Fruit fly (Drosophila melanogaster) whole organism, embryonic: ENCODE results near the gene CG9775.
A peak's percentile ranks its signal among the peaks of the same experiment; 100 is the strongest.

ENCODE experiments used
- BEAF-32 ChIP-seq: fragments of 200-800 bp; sonication (Bioruptor generic); optimal IDR thresholded peaks from 3 replicates; lab custom pipeline; 2017; ENCODE audit warnings: missing biosample characterization, missing genetic modification characterization, mild to moderate bottlenecking, moderate library complexity, missing genetic modification reagents
- Bgb ChIP-seq: fragments of 200-800 bp; sonication (Bioruptor generic); IDR thresholded peaks from 2 replicates; pipeline ENCODE4 v1.3.6; 2022; ENCODE audit warnings: missing biosample characterization, missing genetic modification characterization; ENCODE audit not compliant: partially characterized antibody
- Blimp-1 ChIP-seq: fragments of 200-800 bp; sonication (Bioruptor generic); optimal IDR thresholded peaks from 3 replicates; lab custom pipeline; 2018; ENCODE audit warnings: missing biosample characterization, missing genetic modification characterization, mild to moderate bottlenecking, moderate library complexity, missing genetic modification reagents
- CG10543 ChIP-seq: fragments of 200-800 bp; sonication (Bioruptor generic); optimal IDR thresholded peaks from 3 replicates; lab custom pipeline; 2017; ENCODE audit warnings: missing biosample characterization, mild to moderate bottlenecking, missing genetic modification characterization, moderate library complexity
- CG12942 ChIP-seq: fragments of 200-800 bp; sonication (Bioruptor generic); optimal IDR thresholded peaks from 3 replicates; lab custom pipeline; 2016; ENCODE audit warnings: missing biosample characterization, missing genetic modification characterization
- CG15514 ChIP-seq: fragments of 200-800 bp; sonication (Bioruptor generic); optimal IDR thresholded peaks from 3 replicates; lab custom pipeline; 2017; ENCODE audit warnings: missing biosample characterization, missing genetic modification characterization, mild to moderate bottlenecking, moderate library complexity, missing genetic modification reagents
- CG16813 ChIP-seq: fragments of 200-800 bp; sonication (Bioruptor generic); IDR thresholded peaks from 3 replicates; pipeline ENCODE4 v1.3.6; 2022; ENCODE audit warnings: missing biosample characterization, missing genetic modification characterization; ENCODE audit not compliant: partially characterized antibody
- CG17568 ChIP-seq: fragments of 200-800 bp; sonication (Bioruptor generic); optimal IDR thresholded peaks from 2 replicates; lab custom pipeline; 2018; ENCODE audit warnings: missing biosample characterization, mild to moderate bottlenecking, missing genetic modification characterization, moderate library complexity
- CG2712 ChIP-seq: fragments of 200-800 bp; optimal IDR thresholded peaks from 3 replicates; lab custom pipeline; 2019; ENCODE audit warnings: missing biosample characterization, mild to moderate bottlenecking, missing genetic modification characterization, moderate library complexity
- CG4424 ChIP-seq: fragments of 200-800 bp; sonication (Bioruptor generic); optimal IDR thresholded peaks from 3 replicates; lab custom pipeline; 2016; ENCODE audit warnings: missing biosample characterization, missing genetic modification characterization
- CG6683 ChIP-seq: fragments of 200-800 bp; sonication (Bioruptor generic); optimal IDR thresholded peaks from 2 replicates; lab custom pipeline; 2017; ENCODE audit warnings: missing biosample characterization, mild to moderate bottlenecking, missing genetic modification characterization, missing genetic modification reagents
- CG6791 ChIP-seq: fragments of 200-800 bp; sonication (Bioruptor generic); IDR thresholded peaks from 3 replicates; pipeline ENCODE4 v1.3.6; 2022; ENCODE audit warnings: missing biosample characterization, missing genetic modification characterization; ENCODE audit not compliant: partially characterized antibody
- CG9727 ChIP-seq: fragments of 200-800 bp; sonication (Bioruptor generic); optimal IDR thresholded peaks from 3 replicates; lab custom pipeline; 2017; ENCODE audit warnings: missing biosample characterization, mild to moderate bottlenecking, missing genetic modification characterization
- CG9876 ChIP-seq: fragments of 200-800 bp; sonication (Bioruptor generic); optimal IDR thresholded peaks from 2 replicates; lab custom pipeline; 2016; ENCODE audit warnings: missing biosample characterization, missing genetic modification characterization
- Dek ChIP-seq: fragments of 200-800 bp; sonication (Bioruptor generic); optimal IDR thresholded peaks from 3 replicates; lab custom pipeline; 2019; ENCODE audit warnings: missing biosample characterization, mild to moderate bottlenecking, missing genetic modification characterization, moderate library complexity
- Doc3 ChIP-seq: fragments of 200-800 bp; sonication (Bioruptor generic); IDR thresholded peaks from 3 replicates; pipeline ENCODE4 v1.3.6; 2022; ENCODE audit warnings: missing biosample characterization, missing genetic modification characterization; ENCODE audit not compliant: partially characterized antibody
- Dp ChIP-seq: fragments of 200-800 bp; sonication (Bioruptor generic); optimal IDR thresholded peaks from 2 replicates; lab custom pipeline; 2018; ENCODE audit warnings: missing biosample characterization, mild to moderate bottlenecking, missing genetic modification characterization, moderate library complexity
- HLHmδ ChIP-seq: fragments of 200-800 bp; sonication (Bioruptor generic); optimal IDR thresholded peaks from 2 replicates; lab custom pipeline; 2018; ENCODE audit warnings: missing biosample characterization, mild to moderate bottlenecking, missing genetic modification characterization, moderate library complexity
- Hsf ChIP-seq: fragments of 200-800 bp; sonication (Bioruptor generic); optimal IDR thresholded peaks from 3 replicates; lab custom pipeline; 2016; ENCODE audit warnings: missing biosample characterization, missing genetic modification characterization
- NC2β ChIP-seq: fragments of 200-800 bp; sonication (Bioruptor generic); optimal IDR thresholded peaks from 2 replicates; lab custom pipeline; 2016; ENCODE audit warnings: missing biosample characterization, missing genetic modification characterization
- Opbp ChIP-seq: fragments of 200-800 bp; sonication (Bioruptor generic); IDR thresholded peaks from 3 replicates; pipeline ENCODE4 v1.3.6; 2022; ENCODE audit warnings: missing biosample characterization, missing genetic modification characterization; ENCODE audit not compliant: partially characterized antibody
- PHDP ChIP-seq: fragments of 200-800 bp; sonication (Bioruptor generic); optimal IDR thresholded peaks from 3 replicates; lab custom pipeline; 2018; ENCODE audit warnings: missing biosample characterization, mild to moderate bottlenecking, missing genetic modification characterization, moderate library complexity
- Ptx1 ChIP-seq: fragments of 200-800 bp; sonication (Bioruptor generic); IDR thresholded peaks from 2 replicates; pipeline ENCODE4 v1.3.6; 2022; ENCODE audit warnings: missing biosample characterization, missing genetic modification characterization
- Sry-δ ChIP-seq: fragments of 200-800 bp; sonication (Bioruptor generic); optimal IDR thresholded peaks from 2 replicates; lab custom pipeline; 2016; ENCODE audit warnings: missing biosample characterization, missing genetic modification characterization
- Stat92E ChIP-seq, 3 experiments: fragments of >200 bp in 2 of 3; fragments of 200-800 bp in 1 of 3; sonication (Bioruptor generic) in 1 of 3; optimal IDR thresholded peaks; 2 replicates each; lab custom pipeline; 2017 to 2019; ENCODE audit warnings: missing biosample characterization in 3 of 3, missing genetic modification characterization in 3 of 3, mild to moderate bottlenecking in 1 of 3, moderate library complexity in 1 of 3
- Tbp ChIP-seq: fragments of >200 bp; optimal IDR thresholded peaks from 2 replicates; lab custom pipeline; 2018; ENCODE audit warnings: missing biosample characterization, missing genetic modification characterization
- Xbp1 ChIP-seq: fragments of 200-800 bp; sonication (Bioruptor generic); optimal IDR thresholded peaks from 3 replicates; lab custom pipeline; 2016; ENCODE audit warnings: missing biosample characterization, mild to moderate bottlenecking, missing genetic modification characterization
- ac ChIP-seq: fragments of 200-800 bp; sonication (Bioruptor generic); optimal IDR thresholded peaks from 3 replicates; lab custom pipeline; 2017; ENCODE audit warnings: missing biosample characterization, mild to moderate bottlenecking, missing genetic modification characterization
- amos ChIP-seq: fragments of 200-800 bp; sonication (Bioruptor generic); IDR thresholded peaks from 2 replicates; pipeline ENCODE4 v1.3.6; 2022; ENCODE audit warnings: missing biosample characterization, missing genetic modification characterization; ENCODE audit not compliant: partially characterized antibody
- aop ChIP-seq: fragments of 200-800 bp; sonication (Bioruptor generic); IDR thresholded peaks from 2 replicates; pipeline ENCODE4 v1.3.6; 2022; ENCODE audit warnings: missing biosample characterization, missing genetic modification characterization
- gem ChIP-seq: fragments of 200-800 bp; sonication (Bioruptor generic); optimal IDR thresholded peaks from 2 replicates; lab custom pipeline; 2019; ENCODE audit warnings: missing biosample characterization, mild to moderate bottlenecking, missing genetic modification characterization, moderate library complexity
- insv ChIP-seq, 2 experiments: fragments of 200-800 bp; sonication (Bioruptor generic); optimal IDR thresholded peaks; 3 replicates each; lab custom pipeline; 2016 to 2018; ENCODE audit warnings: missing biosample characterization in 2 of 2, missing genetic modification characterization in 2 of 2
- jumu ChIP-seq: fragments of 200-800 bp; sonication (Bioruptor generic); optimal IDR thresholded peaks from 3 replicates; lab custom pipeline; 2016; ENCODE audit warnings: missing biosample characterization, missing genetic modification characterization
- ken ChIP-seq: fragments of 200-800 bp; sonication (Bioruptor generic); IDR thresholded peaks from 3 replicates; pipeline ENCODE4 v1.3.6; 2022; ENCODE audit warnings: missing biosample characterization, missing genetic modification characterization
- mld ChIP-seq: fragments of 200-800 bp; sonication (Bioruptor generic); IDR thresholded peaks from 3 replicates; pipeline ENCODE4 v1.3.6; 2022; ENCODE audit warnings: missing biosample characterization, missing genetic modification characterization; ENCODE audit not compliant: partially characterized antibody
- nau ChIP-seq: fragments of 200-800 bp; sonication (Bioruptor generic); optimal IDR thresholded peaks from 3 replicates; lab custom pipeline; 2017; ENCODE audit warnings: missing biosample characterization, mild to moderate bottlenecking, missing genetic modification characterization, missing genetic modification reagents
- nerfin-2 ChIP-seq: fragments of 200-800 bp; sonication (Bioruptor generic); IDR thresholded peaks from 2 replicates; pipeline ENCODE4 v1.3.6; 2022; ENCODE audit warnings: missing biosample characterization, missing genetic modification characterization; ENCODE audit not compliant: partially characterized antibody
- pho ChIP-seq: fragments of 200-800 bp; sonication (Bioruptor generic); optimal IDR thresholded peaks from 2 replicates; lab custom pipeline; 2016; ENCODE audit warnings: missing biosample characterization, missing genetic modification characterization
- phol ChIP-seq: fragments of 200-800 bp; sonication (Bioruptor generic); optimal IDR thresholded peaks from 3 replicates; lab custom pipeline; 2018; ENCODE audit warnings: missing biosample characterization, mild to moderate bottlenecking, missing genetic modification characterization, moderate library complexity
- psq ChIP-seq: fragments of 200-800 bp; sonication (Bioruptor generic); optimal IDR thresholded peaks from 2 replicates; lab custom pipeline; 2017; ENCODE audit warnings: missing biosample characterization, missing genetic modification characterization
- so ChIP-seq: fragments of 200-800 bp; sonication (Bioruptor generic); IDR thresholded peaks from 3 replicates; pipeline ENCODE4 v1.3.6; 2022; ENCODE audit warnings: missing biosample characterization, missing genetic modification characterization
- stwl ChIP-seq: fragments of 200-800 bp; sonication (Bioruptor generic); optimal IDR thresholded peaks from 3 replicates; lab custom pipeline; 2018; ENCODE audit warnings: missing biosample characterization, mild to moderate bottlenecking, missing genetic modification characterization, moderate library complexity
- tin ChIP-seq: fragments of 200-800 bp; sonication (Bioruptor generic); optimal IDR thresholded peaks from 3 replicates; lab custom pipeline; 2016; ENCODE audit warnings: missing biosample characterization, missing genetic modification characterization

CG9775 gene

dm6 chr3R:4658991-4659933 lies 17.6 kb upstream of the CG9775 start, which contains the start of gene smash (continued):
- TF ChIP-seq CG16813 (GFP tag; lab: Robert Waterston, UW) = no peak
- TF ChIP-seq Sry-δ (GFP tag; lab: Kevin White, UChicago) = peak; percentile 26
- TF ChIP-seq aop (GFP tag; lab: Robert Waterston, UW) = 0 out of 2 replicates have a peak, but pooled peaks have one; percentile 16
- TF ChIP-seq stwl (tag; lab: Kevin White, UChicago) = peak; percentile 71
- TF ChIP-seq insv (GFP tag; optimal IDR thresholded peaks at IDR 0.05; lab: Kevin White, UChicago) = no peak
- TF ChIP-seq CG10543 (GFP tag; lab: Kevin White, UChicago) = no peak
- TF ChIP-seq PHDP (tag; lab: Kevin White, UChicago) = peak; percentile 23
- no peak for TF ChIP-seq ac
- TF ChIP-seq HLHmδ = peak; percentile 88
- TF ChIP-seq CG15514 (GFP tag; lab: Kevin White, UChicago) = peak; percentile 76
- TF ChIP-seq so (GFP tag; lab: Robert Waterston, UW) = no peak
- TF ChIP-seq CG4424 (GFP tag; lab: Kevin White, UChicago) = no peak
- TF ChIP-seq mld (GFP tag; lab: Robert Waterston, UW) = no peak
- TF ChIP-seq NC2β (GFP tag; lab: Kevin White, UChicago) = peak; percentile 30
- TF ChIP-seq Dek (tag; lab: Kevin White, UChicago) = no peak
- TF ChIP-seq CG17568 (GFP tag; lab: Kevin White, UChicago) = no peak
- peak; percentile 28 for TF ChIP-seq BEAF-32 (GFP tag; lab: Kevin White, UChicago)
- 0 out of 3 replicates have a peak, but pooled peaks have one; percentile 44 for TF ChIP-seq ken (GFP tag; lab: Robert Waterston, UW)
- no peak for TF ChIP-seq Stat92E (GFP tag; optimal IDR thresholded peaks at IDR 0.05; lab: Kevin White, UChicago)
- TF ChIP-seq Hsf (GFP tag; lab: Kevin White, UChicago) = no peak
- peak; percentile 74 for TF ChIP-seq Opbp (GFP tag; lab: Robert Waterston, UW)
- TF ChIP-seq CG9727 (GFP tag; lab: Kevin White, UChicago) = peak; percentile 28
- TF ChIP-seq CG6791 (GFP tag; lab: Robert Waterston, UW) = peak; percentile 64
- TF ChIP-seq Doc3 (GFP tag; lab: Robert Waterston, UW) = no peak
- peak; percentile 46 for TF ChIP-seq nau (GFP tag; lab: Kevin White, UChicago)
- peak; percentile 47 for TF ChIP-seq Dp (GFP tag; lab: Kevin White, UChicago)
- TF ChIP-seq jumu (GFP tag; lab: Kevin White, UChicago) = peak; percentile 22

DNA sequence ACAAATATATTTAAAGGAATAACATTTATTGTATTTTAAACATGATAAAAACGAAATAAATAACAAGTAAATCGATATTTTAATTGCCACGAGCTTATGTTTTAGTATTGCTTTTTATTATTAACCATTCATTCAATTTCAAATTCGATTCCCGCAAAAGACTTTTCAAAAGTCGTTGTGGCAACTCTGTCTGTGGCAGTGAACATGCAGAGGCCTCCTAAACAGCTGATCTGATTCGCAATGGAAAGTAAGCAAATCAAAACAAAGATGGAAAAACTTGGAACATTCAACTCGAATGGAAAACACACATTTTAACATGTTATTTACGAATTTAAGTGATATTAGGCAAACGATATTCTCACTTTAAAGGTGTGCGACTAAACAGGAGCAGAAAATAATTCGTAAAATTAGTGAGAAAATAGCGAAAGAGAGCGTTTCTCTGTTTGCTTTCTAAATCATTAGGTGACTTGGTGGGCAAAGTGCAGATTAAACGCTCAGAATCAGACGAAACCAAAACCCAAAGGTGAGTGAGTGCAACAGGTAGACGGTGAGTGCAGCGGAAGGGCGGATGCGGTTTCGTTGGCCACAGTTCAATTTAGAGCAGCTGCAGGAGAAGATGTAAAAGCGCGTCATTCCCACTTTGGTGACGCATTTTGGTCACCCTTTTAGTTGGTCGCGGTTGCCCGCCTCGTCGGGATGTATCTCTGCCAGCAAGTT lies 13.1 kb upstream of the CG9775 start, which contains the start of gene spartin:
spartin (plus strand) TSS at position 244 of the 717 bp plus-strand sequence.
- TF ChIP-seq psq (no peak), tin (GFP tag; lab: Kevin White, UChicago) (peak; percentile 55), Ptx1 (GFP tag; lab: Robert Waterston, UW) (0 out of 2 replicates have a peak, but pooled peaks have one; percentile 21), CG9876 (no peak), nerfin-2 (GFP tag; lab: Robert Waterston, UW) (no peak), mld (GFP tag; lab: Robert Waterston, UW) (no peak), phol (peak; percentile 31), pho (no peak), CG2712 (peak; percentile 28), Xbp1 (GFP tag; lab: Kevin White, UChicago) (peak; percentile 45), CG16813 (GFP tag; lab: Robert Waterston, UW) (no peak; the same call in 2 of the 3 replicates), Blimp-1 (peak; percentile 59), Tbp (GFP tag; lab: Kevin White, UChicago) (no peak), CG12942 (GFP tag; lab: Kevin White, UChicago) (no peak), Bgb (GFP tag; lab: Robert Waterston, UW) (no peak; the same call in 1 of the 2 replicates), CG6683 (GFP tag; lab: Kevin White, UChicago) (no peak), gem (no peak), amos (GFP tag; lab: Robert Waterston, UW) (no peak; the same call in 1 of the 2 replicates)
